Worm (Caenorhabditis elegans): ENCODE data around the gene T01B4.3.

- no peak for TF ChIP-seq unc-62 (GFP tag; optimal IDR thresholded peaks at IDR 0.05 in 1 of 2)
- TF ChIP-seq unc-62 (tag; optimal IDR thresholded peaks at IDR 0.05) = no peak
- no peak for TF ChIP-seq mep-1 (tag; optimal IDR thresholded peaks at IDR 0.05)
- TF ChIP-seq ces-1 (GFP tag; optimal IDR thresholded peaks at IDR 0.05) = no peak
- TF ChIP-seq egl-27 (tag; optimal IDR thresholded peaks at IDR 0.05) = no peak
- TF ChIP-seq daf-12 (tag; optimal IDR thresholded peaks at IDR 0.05) = no peak
- TF ChIP-seq ztf-7 (tag; optimal IDR thresholded peaks at IDR 0.05) = no peak
- no peak for TF ChIP-seq pqm-1 (tag; optimal IDR thresholded peaks at IDR 0.05)
- TF ChIP-seq hlh-30 (tag; optimal IDR thresholded peaks at IDR 0.05; ENCODE audit: insufficient read depth) = no peak
- no peak for TF ChIP-seq ceh-28 (tag; optimal IDR thresholded peaks at IDR 0.05)
- TF ChIP-seq nhr-76 (tag; optimal IDR thresholded peaks at IDR 0.05) = no peak
Observed at ce11 chrX:16321327-16321726, 3.8 kb upstream of the T01B4.3 start.
